Fruit fly (Drosophila melanogaster) whole organism, adult: ENCODE results near the gene agt.

Experiments used
- CG11617 ChIP-seq: fragments of 200-800 bp; sonication (Bioruptor generic); optimal IDR thresholded peaks from 2 replicates; lab custom pipeline; 2017; ENCODE audit warnings: mild to moderate bottlenecking, missing biosample characterization, missing genetic modification reagents, missing genetic modification characterization
- CG12768 ChIP-seq: fragments of 200-800 bp; sonication (Bioruptor generic); optimal IDR thresholded peaks from 2 replicates; lab custom pipeline; 2017; ENCODE audit warnings: missing biosample characterization, missing genetic modification characterization, mild to moderate bottlenecking, moderate library complexity, missing genetic modification reagents
- CG1620 ChIP-seq: fragments of 200-800 bp; sonication (Bioruptor generic); optimal IDR thresholded peaks from 2 replicates; lab custom pipeline; 2016; ENCODE audit warnings: missing biosample characterization, missing genetic modification characterization
- CG33017 ChIP-seq: fragments of 200-800 bp; sonication (Bioruptor generic); optimal IDR thresholded peaks from 2 replicates; lab custom pipeline; 2018; ENCODE audit warnings: missing biosample characterization, mild to moderate bottlenecking, missing genetic modification characterization, moderate library complexity
- CG5204 ChIP-seq: fragments of 200-800 bp; sonication (Bioruptor generic); optimal IDR thresholded peaks from 2 replicates; lab custom pipeline; 2016; ENCODE audit warnings: missing biosample characterization, missing genetic modification characterization
- CG7045 ChIP-seq: fragments of 200-800 bp; sonication (Bioruptor generic); optimal IDR thresholded peaks from 2 replicates; lab custom pipeline; 2017; ENCODE audit warnings: missing biosample characterization, mild to moderate bottlenecking, missing genetic modification characterization
- CG7101 ChIP-seq: fragments of 200-800 bp; sonication (Bioruptor generic); optimal IDR thresholded peaks from 2 replicates; lab custom pipeline; 2018; ENCODE audit warnings: missing biosample characterization, mild to moderate bottlenecking, missing genetic modification characterization, moderate library complexity
- Clk ChIP-seq: fragments of 200-800 bp; sonication (Bioruptor generic); optimal IDR thresholded peaks from 2 replicates; lab custom pipeline; 2017; ENCODE audit warnings: missing biosample characterization, missing genetic modification characterization
- Crg-1 ChIP-seq: fragments of 200-800 bp; sonication (Bioruptor generic); optimal IDR thresholded peaks from 2 replicates; lab custom pipeline; 2016; ENCODE audit warnings: missing biosample characterization, missing genetic modification characterization
- Hr96 ChIP-seq: fragments of 200-800 bp; sonication (Bioruptor generic); optimal IDR thresholded peaks from 2 replicates; lab custom pipeline; 2016; ENCODE audit warnings: missing biosample characterization, missing genetic modification characterization
- Mnt ChIP-seq: fragments of 200-800 bp; sonication (Bioruptor generic); optimal IDR thresholded peaks from 2 replicates; lab custom pipeline; 2016; ENCODE audit warnings: missing biosample characterization, mild to moderate bottlenecking, missing genetic modification characterization
- bab1 ChIP-seq: fragments of 200-800 bp; sonication (Bioruptor generic); optimal IDR thresholded peaks from 3 replicates; lab custom pipeline; 2019; ENCODE audit warnings: missing biosample characterization, mild to moderate bottlenecking, missing genetic modification characterization, moderate library complexity
- kay ChIP-seq: fragments of 200-800 bp; sonication (Bioruptor generic); peaks from one replicate; lab custom pipeline; 2016; ENCODE audit warnings: missing biosample characterization, missing genetic modification characterization, borderline replicate concordance
- ovo ChIP-seq: fragments of 200-800 bp; sonication (Bioruptor generic); optimal IDR thresholded peaks from 2 replicates; lab custom pipeline; 2016; ENCODE audit warnings: missing biosample characterization, missing genetic modification characterization
- pad ChIP-seq: fragments of 200-800 bp; sonication (Bioruptor generic); optimal IDR thresholded peaks from 3 replicates; lab custom pipeline; 2017; ENCODE audit warnings: missing biosample characterization, missing genetic modification characterization, mild to moderate bottlenecking, moderate library complexity, missing genetic modification reagents
- tj ChIP-seq: fragments of 200-800 bp; sonication (Bioruptor generic); optimal IDR thresholded peaks from 3 replicates; lab custom pipeline; 2017; ENCODE audit warnings: missing biosample characterization, mild to moderate bottlenecking, missing genetic modification characterization, moderate library complexity
- toe ChIP-seq: fragments of 200-800 bp; sonication (Bioruptor generic); optimal IDR thresholded peaks from 2 replicates; lab custom pipeline; 2016; ENCODE audit warnings: missing biosample characterization, missing genetic modification characterization

Gene agt

dm6 chr3R:6665117-6665654, 5.3 kb upstream of the agt start:
- no peak for TF ChIP-seq Hr96 (GFP tag; lab: Kevin White, UChicago)

- TF ChIP-seq ovo (GFP tag; lab: Kevin White, UChicago) (no peak), toe (GFP tag; lab: Kevin White, UChicago) (no peak), CG7101 (tag; lab: Kevin White, UChicago) (no peak), tj (no peak), CG5204 (GFP tag; lab: Kevin White, UChicago) (no peak)
Measured at dm6 chr3R:6664371-6665116, 4.6 kb upstream of the agt start.

dm6 chr3R:6663289-6663666, 3.4 kb upstream of the agt start:
- TF ChIP-seq CG12768 (GFP tag; lab: Kevin White, UChicago) (no peak), Clk (no peak), Hr96 (GFP tag; lab: Kevin White, UChicago) (no peak), CG1620 (GFP tag; lab: Kevin White, UChicago) (no peak), CG7045 (GFP tag; lab: Kevin White, UChicago) (no peak), CG11617 (no peak), Crg-1 (GFP tag; lab: Kevin White, UChicago) (no peak), ovo (GFP tag; lab: Kevin White, UChicago) (no peak), Mnt (GFP tag; lab: Kevin White, UChicago) (no peak), tj (no peak), toe (GFP tag; lab: Kevin White, UChicago) (no peak), CG33017 (tag; lab: Kevin White, UChicago) (no peak), CG5204 (GFP tag; lab: Kevin White, UChicago) (no peak)

dm6 chr3R:6662613-6663288, 2.9 kb upstream of the agt start:
- TF ChIP-seq Crg-1 (GFP tag; lab: Kevin White, UChicago): no peak
- TF ChIP-seq kay (GFP tag; lab: Kevin White, UChicago): no peak
- TF ChIP-seq CG12768 (GFP tag; lab: Kevin White, UChicago): no peak
- TF ChIP-seq Clk: no peak
- no peak for TF ChIP-seq CG7045 (GFP tag; lab: Kevin White, UChicago)
- no peak for TF ChIP-seq CG5204 (GFP tag; lab: Kevin White, UChicago)
- no peak for TF ChIP-seq bab1
- TF ChIP-seq CG7101 (tag; lab: Kevin White, UChicago): no peak

- TF ChIP-seq ovo (GFP tag; lab: Kevin White, UChicago) (peak; percentile 78), CG11617 (peak; percentile 26), CG5204 (GFP tag; lab: Kevin White, UChicago) (peak; percentile 8), Mnt (GFP tag; lab: Kevin White, UChicago) (no peak), Clk (no peak), toe (GFP tag; lab: Kevin White, UChicago) (peak; percentile 16), bab1 (no peak), CG7101 (tag; lab: Kevin White, UChicago) (no peak), CG12768 (GFP tag; lab: Kevin White, UChicago) (no peak), pad (GFP tag; lab: Kevin White, UChicago) (no peak)
Measured at dm6 chr3R:6657278-6658246, 2.3 kb downstream of the agt start, which contains the start of the genes CG1307 and twr. Gene CG1307 (minus strand): TSS chr3R:6657442. Gene twr (plus strand): TSS chr3R:6657882.

dm6 chr3R:6646740-6647139, 13.2 kb downstream of the agt start, which contains the start of gene Taf1:
Gene Taf1 (plus strand): TSS chr3R:6646889.
- TF ChIP-seq toe (GFP tag; lab: Kevin White, UChicago) (peak; percentile 60), ovo (GFP tag; lab: Kevin White, UChicago) (no peak), CG12768 (GFP tag; lab: Kevin White, UChicago) (peak; percentile 39), Clk (no peak), kay (GFP tag; lab: Kevin White, UChicago) (no peak), bab1 (peak; percentile 17), Mnt (GFP tag; lab: Kevin White, UChicago) (peak; percentile 20), tj (no peak), CG5204 (GFP tag; lab: Kevin White, UChicago) (no peak), CG1620 (GFP tag; lab: Kevin White, UChicago) (no peak), Hr96 (GFP tag; lab: Kevin White, UChicago) (peak; percentile 20), CG11617 (no peak)
